Worm (Caenorhabditis elegans): Measurements from ENCODE around the gene F07A11.1.
A peak's percentile ranks its signal among the peaks of the same experiment; 100 is the strongest.

ce11 chrII:11636617-11637016 is 44.7 kb upstream of the F07A11.1 start:
- no peak for TF ChIP-seq ets-7 (tag; optimal IDR thresholded peaks at IDR 0.05)
- no peak for TF ChIP-seq B0310.2 (tag; optimal IDR thresholded peaks at IDR 0.05)
- TF ChIP-seq F13C5.2 (tag; optimal IDR thresholded peaks at IDR 0.05), result no peak
- TF ChIP-seq hmg-4 (GFP tag; optimal IDR thresholded peaks at IDR 0.05), result peak; percentile 56
